Fruit fly (Drosophila melanogaster) whole organism, wandering third instar larva: ENCODE measurements around the gene CG10345.

ENCODE experiments used
- lola ChIP-seq: fragments of >200 bp; optimal IDR thresholded peaks from 2 replicates; lab custom pipeline; 2017; ENCODE audit warnings: missing biosample characterization, missing genetic modification characterization
- woc ChIP-seq: sonication (Bioruptor generic); optimal IDR thresholded peaks from 2 replicates; lab custom pipeline; 2016; ENCODE audit warnings: missing biosample characterization, mild to moderate bottlenecking, missing genetic modification characterization

- TF ChIP-seq woc = no peak
- TF ChIP-seq lola (GFP tag; lab: Kevin White, UChicago) = no peak
Measured at dm6 chr3R:16600735-16601134, 3.9 kb downstream of the CG10345 start.
